Fruit fly (Drosophila melanogaster): ENCODE measurements around the gene Axud1.
A peak's percentile ranks its signal among the peaks of the same experiment; 100 is the strongest.

Gene Axud1

dm6 chr2L:2373818-2374746 lies 8.9 kb downstream of the Axud1 start, which contains the start of the genes CG3609 and CG15390 (continued):
- TF ChIP-seq CG17186 (GFP tag; optimal IDR thresholded peaks at IDR 0.05) (peak; percentile 35), vnd (GFP tag; IDR thresholded peaks at IDR 0.05; ENCODE audit: partially characterized antibody) (no peak), CG3726 (GFP tag; IDR thresholded peaks at IDR 0.05) (0 out of 3 replicates have a peak, but pooled peaks have one; percentile 17), zen (tag; optimal IDR thresholded peaks at IDR 0.05) (peak; percentile 75), slbo (GFP tag; IDR thresholded peaks at IDR 0.05) (peak; percentile 93), zfh1 (GFP tag; IDR thresholded peaks at IDR 0.05) (peak; percentile 92), ara (GFP tag; IDR thresholded peaks at IDR 0.05) (peak; percentile 63; the same call in 1 of the 2 replicates), lmd (GFP tag; IDR thresholded peaks at IDR 0.05) (peak; percentile 73), MTF-1 (GFP tag; optimal IDR thresholded peaks at IDR 0.05; ENCODE audit: borderline replicate concordance) (peak; percentile 69), maf-S (GFP tag; optimal IDR thresholded peaks at IDR 0.05) (peak; percentile 90), B-H2 (GFP tag; optimal IDR thresholded peaks at IDR 0.05) (peak; percentile 98), Rx (GFP tag; IDR thresholded peaks at IDR 0.05) (peak; percentile 71), CG13296 (GFP tag; optimal IDR thresholded peaks at IDR 0.05) (peak; percentile 64), Jarid2 (GFP tag; optimal IDR thresholded peaks at IDR 0.05) (no peak), trh (GFP tag; optimal IDR thresholded peaks at IDR 0.05) (peak; percentile 57), mld (GFP tag; IDR thresholded peaks at IDR 0.05; ENCODE audit: partially characterized antibody) (no peak), cad (GFP tag; optimal IDR thresholded peaks at IDR 0.05) (no peak), fd64A (GFP tag; optimal IDR thresholded peaks at IDR 0.05) (no peak), Doc2 (GFP tag; IDR thresholded peaks at IDR 0.05) (no peak), CG9932 (GFP tag; IDR thresholded peaks at IDR 0.05) (peak; percentile 97), peb (GFP tag; IDR thresholded peaks at IDR 0.05) (0 out of 2 replicates have a peak, but pooled peaks have one; percentile 14), CG12391 (tag; optimal IDR thresholded peaks at IDR 0.05) (peak; percentile 78), Dbx (GFP tag; IDR thresholded peaks at IDR 0.05) (peak; percentile 87), CG4424 (GFP tag; optimal IDR thresholded peaks at IDR 0.05) (peak; percentile 56), Pdp1 (GFP tag; optimal IDR thresholded peaks at IDR 0.05) (peak; percentile 83 to 92), CrebB (tag; optimal IDR thresholded peaks at IDR 0.05) (peak; percentile 87), CG8388 (GFP tag; optimal IDR thresholded peaks at IDR 0.05) (peak; percentile 31), CG6813 (GFP tag; optimal IDR thresholded peaks at IDR 0.05) (peak; percentile 33), ems (GFP tag; optimal IDR thresholded peaks at IDR 0.05) (peak; percentile 91), NFAT (GFP tag; IDR thresholded peaks at IDR 0.05) (peak; percentile 99), unc-4 (GFP tag; IDR thresholded peaks at IDR 0.05; ENCODE audit: partially characterized antibody) (peak; percentile 55; the same call in 1 of the 2 replicates), row (GFP tag; IDR thresholded peaks at IDR 0.05) (peak; percentile 98), CG5245 (GFP tag; optimal IDR thresholded peaks at IDR 0.05) (peak; percentile 88), PHDP (tag; optimal IDR thresholded peaks at IDR 0.05) (peak; percentile 77), sob (GFP tag; IDR thresholded peaks at IDR 0.05) (peak; percentile 89), bcd (GFP tag; optimal IDR thresholded peaks at IDR 0.05) (peak; percentile 71), mam (GFP tag; optimal IDR thresholded peaks at IDR 0.05) (peak; percentile 89), CG10267 (tag; optimal IDR thresholded peaks at IDR 0.05) (peak; percentile 26), eve (GFP tag; optimal IDR thresholded peaks at IDR 0.05) (no peak), Atf6 (GFP tag; IDR thresholded peaks at IDR 0.05) (peak; percentile 80), CG5180 (GFP tag; optimal IDR thresholded peaks at IDR 0.05) (no peak), usp (GFP tag; optimal IDR thresholded peaks at IDR 0.05) (no peak), CG11695 (GFP tag; IDR thresholded peaks at IDR 0.05) (peak; percentile 65), seq (GFP tag; IDR thresholded peaks at IDR 0.05) (no peak), CG9609 (GFP tag; optimal IDR thresholded peaks at IDR 0.05) (peak; percentile 87), nerfin-1 (tag; optimal IDR thresholded peaks at IDR 0.05) (peak; percentile 6), CG1602 (GFP tag; optimal IDR thresholded peaks at IDR 0.05) (peak; percentile 57), ase (GFP tag; IDR thresholded peaks at IDR 0.05) (peak; percentile 45; the same call in 1 of the 3 replicates)

All from whole organism, embryonic.